Worm (Caenorhabditis elegans) whole organism, L2 larva: ENCODE data around the gene D2096.9.

Experiments
- R02D3.7 ChIP-seq: fragments of 150-350 bp; optimal IDR thresholded peaks from 2 replicates; lab custom pipeline; 2014; ENCODE audit warnings: missing biosample characterization, missing genetic modification characterization
- ama-1 ChIP-seq: fragments of 150-350 bp; optimal IDR thresholded peaks from 2 replicates; lab custom pipeline; 2018; ENCODE audit warnings: inconsistent platforms
- ceh-82 ChIP-seq: fragments of 150-350 bp; optimal IDR thresholded peaks from 2 replicates; lab custom pipeline; 2014; ENCODE audit warnings: missing biosample characterization, missing genetic modification characterization
- lin-13 ChIP-seq: fragments of 150-350 bp; optimal IDR thresholded peaks from 2 replicates; lab custom pipeline; 2014; ENCODE audit warnings: missing biosample characterization, missing genetic modification reagents, missing genetic modification characterization
- lin-39 ChIP-seq: fragments of 150-350 bp; optimal IDR thresholded peaks from 2 replicates; lab custom pipeline; 2014; ENCODE audit warnings: missing biosample characterization, missing genetic modification reagents, missing genetic modification characterization
- mab-5 ChIP-seq: fragments of 150-350 bp; optimal IDR thresholded peaks from 2 replicates; lab custom pipeline; 2014; ENCODE audit warnings: missing biosample characterization, missing genetic modification characterization
- nhr-12 ChIP-seq: fragments of 150-350 bp; optimal IDR thresholded peaks from 2 replicates; lab custom pipeline; 2014; ENCODE audit warnings: missing biosample characterization, missing genetic modification characterization
- nhr-77 ChIP-seq: fragments of 150-350 bp; optimal IDR thresholded peaks from 2 replicates; lab custom pipeline; 2014; ENCODE audit warnings: missing biosample characterization, missing genetic modification characterization
- peb-1 ChIP-seq: fragments of 150-350 bp; optimal IDR thresholded peaks from 2 replicates; lab custom pipeline; 2014; ENCODE audit warnings: missing biosample characterization, missing genetic modification characterization
- sma-3 ChIP-seq: sonication (generic microtip); optimal IDR thresholded peaks from 2 replicates; lab custom pipeline; 2016; ENCODE audit warnings: missing genetic modification reagents, missing genetic modification characterization, missing compliant biosample characterization
- snpc-4 ChIP-seq: fragments of 150-350 bp; optimal IDR thresholded peaks from 2 replicates; lab custom pipeline; 2014; ENCODE audit warnings: missing biosample characterization, missing genetic modification characterization
- ztf-4 ChIP-seq: fragments of 150-350 bp; optimal IDR thresholded peaks from 2 replicates; lab custom pipeline; 2014; ENCODE audit warnings: missing biosample characterization, missing genetic modification characterization

- TF ChIP-seq sma-3 (GFP tag; lab: Kevin White, UChicago), result no peak
- no peak for TF ChIP-seq lin-13 (GFP tag; lab: Kevin White, UChicago)
- TF ChIP-seq ama-1, result no peak
- no peak for TF ChIP-seq peb-1 (tag; lab: Kevin White, UChicago)
- TF ChIP-seq ztf-4 (tag; lab: Kevin White, UChicago), result no peak
- TF ChIP-seq nhr-12 (tag; lab: Kevin White, UChicago), result no peak
- TF ChIP-seq snpc-4 (tag; lab: Kevin White, UChicago), result no peak
- no peak for TF ChIP-seq ceh-82 (tag; lab: Kevin White, UChicago)
- TF ChIP-seq nhr-77 (tag; lab: Kevin White, UChicago), result no peak
- TF ChIP-seq R02D3.7, result no peak
- no peak for TF ChIP-seq lin-39 (tag; lab: Kevin White, UChicago)
- no peak for TF ChIP-seq mab-5 (tag; lab: Kevin White, UChicago)
Observed at ce11 chrIV:8379683-8380082, 2.9 kb downstream of the D2096.9 start, which contains the start of gene praf-3.
